Fruit fly (Drosophila melanogaster) S2 (cell line): ENCODE measurements around the gene CG33093.

Experiments used
- CG8478 ChIP-seq: fragments of >200 bp; optimal IDR thresholded peaks from 2 replicates; lab custom pipeline; 2018
- CTCF ChIP-seq, 2 experiments: fragments of >200 bp; optimal IDR thresholded peaks; 2 replicates each; lab custom pipeline; 2018

CG33093 gene

dm6 chr3R:22526353-22526907 is 5.3 kb downstream of the CG33093 start:
- TF ChIP-seq CTCF (optimal IDR thresholded peaks at IDR 0.05; lab: Kevin White, UChicago) (no peak), CG8478 (lab: Kevin White, UChicago) (no peak)

dm6 chr3R:22525546-22526352 is 6.0 kb downstream of the CG33093 start:
- TF ChIP-seq CG8478 (lab: Kevin White, UChicago) (no peak), CTCF (optimal IDR thresholded peaks at IDR 0.05; lab: Kevin White, UChicago) (no peak)

dm6 chr3R:22525073-22525413 is 6.7 kb downstream of the CG33093 start:
- TF ChIP-seq CG8478 (lab: Kevin White, UChicago) (no peak), CTCF (optimal IDR thresholded peaks at IDR 0.05; lab: Kevin White, UChicago) (no peak)

dm6 chr3R:22524344-22525072 is 7.2 kb downstream of the CG33093 start:
- TF ChIP-seq CG8478 (lab: Kevin White, UChicago) (no peak), CTCF (optimal IDR thresholded peaks at IDR 0.05; lab: Kevin White, UChicago) (no peak)

dm6 chr3R:22522859-22523258 is 8.9 kb downstream of the CG33093 start:
- no peak for TF ChIP-seq CG8478 (lab: Kevin White, UChicago)

- TF ChIP-seq CTCF (optimal IDR thresholded peaks at IDR 0.05; lab: Kevin White, UChicago) (no peak), CG8478 (lab: Kevin White, UChicago) (no peak)
Measured at dm6 chr3R:22522042-22522441, 9.7 kb downstream of the CG33093 start.

- TF ChIP-seq CTCF (optimal IDR thresholded peaks at IDR 0.05; lab: Kevin White, UChicago) (no peak), CG8478 (lab: Kevin White, UChicago) (no peak)
Measured at dm6 chr3R:22520481-22520880, 11.2 kb downstream of the CG33093 start.

- no peak for TF ChIP-seq CG8478 (lab: Kevin White, UChicago)
Measured at dm6 chr3R:22518760-22519159, 13.0 kb downstream of the CG33093 start.

dm6 chr3R:22518285-22518684 is 13.4 kb downstream of the CG33093 start:
- TF ChIP-seq CTCF (optimal IDR thresholded peaks at IDR 0.05; lab: Kevin White, UChicago) = no peak
- TF ChIP-seq CG8478 (lab: Kevin White, UChicago) = no peak

- no peak for TF ChIP-seq CTCF (optimal IDR thresholded peaks at IDR 0.05; lab: Kevin White, UChicago)
- TF ChIP-seq CG8478 (lab: Kevin White, UChicago) = no peak
Measured at dm6 chr3R:22515384-22515783, 16.3 kb downstream of the CG33093 start.

dm6 chr3R:22503630-22504029 is 28.1 kb downstream of the CG33093 start:
- TF ChIP-seq CTCF (optimal IDR thresholded peaks at IDR 0.05; lab: Kevin White, UChicago) = no peak
- TF ChIP-seq CG8478 (lab: Kevin White, UChicago) = no peak

- no peak for TF ChIP-seq CG8478 (lab: Kevin White, UChicago)
- no peak for TF ChIP-seq CTCF (optimal IDR thresholded peaks at IDR 0.05; lab: Kevin White, UChicago)
Measured at dm6 chr3R:22497025-22497424, 34.7 kb downstream of the CG33093 start, which contains the start of gene Octbeta1R. Gene Octbeta1R (plus strand): TSS chr3R:22497215.

dm6 chr3R:22494523-22495309 is 37.0 kb downstream of the CG33093 start:
- TF ChIP-seq CTCF (optimal IDR thresholded peaks at IDR 0.05; lab: Kevin White, UChicago) = no peak
- no peak for TF ChIP-seq CG8478 (lab: Kevin White, UChicago)

dm6 chr3R:22492767-22493166 is 39.0 kb downstream of the CG33093 start, which contains the start of gene tHMG2:
Gene tHMG2 (plus strand): TSS chr3R:22492953.
- TF ChIP-seq CG8478 (lab: Kevin White, UChicago) (no peak), CTCF (optimal IDR thresholded peaks at IDR 0.05; lab: Kevin White, UChicago) (no peak)
